Fruit fly (Drosophila melanogaster): ENCODE results near the gene MED19.

MED19 gene

DNA sequence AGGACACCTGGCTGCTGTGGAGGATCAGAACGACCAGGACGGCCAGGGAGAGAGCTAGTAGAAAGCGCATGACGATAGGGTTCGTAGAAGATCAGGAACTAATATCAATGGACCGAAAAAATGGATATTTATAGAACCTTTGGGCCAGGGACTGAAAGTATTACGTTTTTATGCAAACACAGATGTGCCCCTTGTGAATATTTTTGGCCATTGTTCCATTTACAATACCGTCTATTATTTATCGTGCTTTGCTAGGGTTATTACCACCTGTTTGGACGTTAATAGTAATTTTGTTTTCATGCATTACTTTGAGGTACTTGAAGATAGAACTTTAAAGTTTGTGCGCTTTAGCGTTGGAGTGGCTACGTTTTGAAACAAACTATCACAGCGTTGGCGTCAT lies 12.8 kb downstream of the MED19 start, which contains the start of gene CG32188:
Gene CG32188, minus strand, starts transcription at position 101 of the 400 bp plus-strand sequence.
- TF ChIP-seq CG9948 (tag; optimal IDR thresholded peaks at IDR 0.05) (no peak), fd96Ca (GFP tag; IDR thresholded peaks at IDR 0.05) (no peak), CG13204 (GFP tag; optimal IDR thresholded peaks at IDR 0.05) (no peak), D1 (tag; optimal IDR thresholded peaks at IDR 0.05) (no peak), Pif1A (GFP tag; optimal IDR thresholded peaks at IDR 0.05) (no peak), CG32121 (GFP tag; IDR thresholded peaks at IDR 0.05) (no peak), gl (tag; optimal IDR thresholded peaks at IDR 0.05) (no peak), CG4496 (GFP tag; IDR thresholded peaks at IDR 0.05) (no peak), CG12605 (GFP tag; IDR thresholded peaks at IDR 0.05) (no peak), CG34367 (tag; optimal IDR thresholded peaks at IDR 0.05) (no peak)

DNA sequence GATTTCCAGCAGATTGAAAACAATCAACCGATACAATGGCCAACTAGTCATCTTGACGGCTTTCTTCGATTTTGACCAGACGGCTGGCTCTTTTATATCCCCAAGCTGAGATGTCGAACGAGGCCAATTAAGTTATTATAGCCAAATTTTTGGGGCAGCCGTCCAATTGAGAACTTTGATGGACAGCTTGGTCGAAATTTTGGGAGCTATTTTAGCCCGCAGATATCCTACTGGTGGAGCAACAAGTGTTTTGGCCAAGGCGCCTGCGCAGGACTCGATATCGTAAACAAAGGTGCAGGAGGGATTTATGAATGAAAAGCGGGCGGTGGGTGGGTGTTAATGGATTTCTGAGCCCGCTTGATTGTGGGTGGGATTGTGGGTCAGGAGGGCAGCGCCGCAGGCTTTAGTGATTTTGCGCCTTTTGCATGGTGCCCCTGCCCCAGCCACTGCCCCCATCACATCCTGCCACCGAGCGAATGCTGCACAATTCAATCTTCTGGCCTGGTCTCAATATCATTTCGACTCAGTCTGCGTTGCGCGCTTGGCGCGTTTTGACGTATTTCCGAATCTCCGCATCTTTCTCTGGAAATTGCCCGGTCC lies 23.4 kb downstream of the MED19 start, which contains the start of the genes Ir75c and Grd:
Gene Ir75c, minus strand, starts transcription at position 51 of the 600 bp plus-strand sequence.
Gene Grd, plus strand, starts transcription at position 550 of the 600 bp plus-strand sequence.
- TF ChIP-seq CG12605 (GFP tag; IDR thresholded peaks at IDR 0.05) (peak; percentile 71; the same call in 1 of the 2 replicates), CG13204 (GFP tag; optimal IDR thresholded peaks at IDR 0.05) (no peak)

DNA sequence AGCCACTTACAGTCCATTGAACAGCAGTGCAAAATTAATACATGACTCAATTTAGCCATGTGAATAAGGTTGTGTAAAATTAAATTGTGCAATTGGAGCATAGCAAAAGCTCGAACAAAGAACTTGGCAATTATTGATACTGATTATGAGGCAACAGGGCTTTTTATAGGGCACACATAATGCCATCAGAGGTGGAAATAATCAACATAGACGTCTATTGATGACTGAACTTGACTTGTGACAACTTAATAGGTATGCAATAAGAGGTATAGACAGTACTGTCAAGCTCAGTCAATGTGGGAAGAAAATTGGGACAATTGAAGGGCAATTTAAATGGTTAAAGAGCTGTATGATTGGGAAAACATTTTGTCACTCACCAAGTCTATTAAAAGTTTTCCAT lies 26.2 kb downstream of the MED19 start, which contains the start of gene Ir75b:
Gene Ir75b, minus strand, starts transcription at position 101 of the 400 bp plus-strand sequence.
- no peak for TF ChIP-seq CG13204 (GFP tag; optimal IDR thresholded peaks at IDR 0.05)
- TF ChIP-seq rn (GFP tag; IDR thresholded peaks at IDR 0.05) = no peak
- no peak for TF ChIP-seq CG32121 (GFP tag; IDR thresholded peaks at IDR 0.05)
- TF ChIP-seq fd96Ca (GFP tag; IDR thresholded peaks at IDR 0.05) = no peak
- no peak for TF ChIP-seq CG10348 (GFP tag; IDR thresholded peaks at IDR 0.05)
- no peak for TF ChIP-seq CG4496 (GFP tag; IDR thresholded peaks at IDR 0.05)
- TF ChIP-seq CG9948 (tag; optimal IDR thresholded peaks at IDR 0.05) = no peak
- no peak for TF ChIP-seq Pif1B (GFP tag; optimal IDR thresholded peaks at IDR 0.05)
- no peak for TF ChIP-seq Snoo (tag; optimal IDR thresholded peaks at IDR 0.05)
- TF ChIP-seq Ets98B (GFP tag; IDR thresholded peaks at IDR 0.05) = no peak
- TF ChIP-seq EcR (GFP tag; optimal IDR thresholded peaks at IDR 0.05) = no peak
- TF ChIP-seq CG8301 (tag; optimal IDR thresholded peaks at IDR 0.05) = no peak

DNA sequence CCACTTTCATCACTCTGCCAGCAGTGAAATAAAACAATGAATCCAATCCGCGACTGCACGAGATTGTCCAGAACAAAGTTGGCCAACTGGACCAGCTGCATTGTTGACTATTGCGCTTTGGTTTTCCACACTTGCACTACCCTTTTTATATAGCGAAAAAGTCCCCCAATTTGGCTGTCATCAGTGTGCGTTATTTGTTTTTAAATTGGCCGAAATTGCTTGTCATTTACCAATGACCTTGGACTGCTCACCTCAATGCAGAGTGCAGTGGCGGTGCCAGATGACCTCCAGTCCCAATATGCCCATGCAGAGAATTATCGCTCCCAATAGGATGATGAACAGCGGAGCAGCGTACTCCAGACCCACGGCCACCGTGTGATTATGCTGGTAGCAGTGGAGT lies 28.5 kb downstream of the MED19 start, which contains the start of gene Ir75a:
Gene Ir75a, minus strand, starts transcription at position 101 of the 400 bp plus-strand sequence.
- TF ChIP-seq CG32121 (GFP tag; IDR thresholded peaks at IDR 0.05) = no peak
- TF ChIP-seq EcR (GFP tag; optimal IDR thresholded peaks at IDR 0.05) = no peak
- no peak for TF ChIP-seq CG14655 (GFP tag; optimal IDR thresholded peaks at IDR 0.05)
- no peak for TF ChIP-seq CG4496 (GFP tag; IDR thresholded peaks at IDR 0.05)
- TF ChIP-seq CG10348 (GFP tag; IDR thresholded peaks at IDR 0.05) = no peak
- TF ChIP-seq CG8301 (tag; optimal IDR thresholded peaks at IDR 0.05) = no peak
- no peak for TF ChIP-seq D1 (tag; optimal IDR thresholded peaks at IDR 0.05)

DNA sequence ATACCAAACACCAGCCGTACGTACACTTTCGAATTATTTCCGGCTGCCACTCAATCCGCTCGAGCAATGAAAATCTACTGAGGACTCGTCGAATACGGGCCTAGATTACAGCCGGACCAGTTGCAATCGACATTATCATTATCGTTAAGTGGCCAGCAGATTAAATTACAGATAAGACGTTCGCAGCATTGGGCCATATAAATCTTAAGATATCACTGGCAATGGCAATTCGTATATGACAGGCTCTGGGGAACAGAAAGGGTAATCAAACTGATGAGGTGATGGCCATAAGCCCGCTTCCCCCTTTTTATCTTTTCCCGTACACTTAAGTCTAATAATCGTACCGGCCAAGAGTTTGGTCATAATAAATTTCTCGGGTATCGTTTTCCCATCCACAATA lies 32.3 kb downstream of the MED19 start, which contains the start of gene Cln3:
Gene Cln3, minus strand, starts transcription at position 84 of the 400 bp plus-strand sequence.
- TF ChIP-seq CG34367 (tag; optimal IDR thresholded peaks at IDR 0.05) (no peak), Snoo (tag; optimal IDR thresholded peaks at IDR 0.05) (no peak), Pif1B (GFP tag; optimal IDR thresholded peaks at IDR 0.05) (no peak), CG32121 (GFP tag; IDR thresholded peaks at IDR 0.05) (no peak), CG15710 (tag; optimal IDR thresholded peaks at IDR 0.05) (no peak), CG12605 (GFP tag; IDR thresholded peaks at IDR 0.05) (no peak), CG8301 (tag; optimal IDR thresholded peaks at IDR 0.05) (no peak), CG4496 (GFP tag; IDR thresholded peaks at IDR 0.05) (no peak), fd96Ca (GFP tag; IDR thresholded peaks at IDR 0.05) (no peak), CG14655 (GFP tag; optimal IDR thresholded peaks at IDR 0.05) (no peak), CG13204 (GFP tag; optimal IDR thresholded peaks at IDR 0.05) (no peak), EcR (GFP tag; optimal IDR thresholded peaks at IDR 0.05) (no peak), gl (tag; optimal IDR thresholded peaks at IDR 0.05) (no peak), Pif1A (GFP tag; optimal IDR thresholded peaks at IDR 0.05) (no peak), D1 (tag; optimal IDR thresholded peaks at IDR 0.05) (no peak)

DNA sequence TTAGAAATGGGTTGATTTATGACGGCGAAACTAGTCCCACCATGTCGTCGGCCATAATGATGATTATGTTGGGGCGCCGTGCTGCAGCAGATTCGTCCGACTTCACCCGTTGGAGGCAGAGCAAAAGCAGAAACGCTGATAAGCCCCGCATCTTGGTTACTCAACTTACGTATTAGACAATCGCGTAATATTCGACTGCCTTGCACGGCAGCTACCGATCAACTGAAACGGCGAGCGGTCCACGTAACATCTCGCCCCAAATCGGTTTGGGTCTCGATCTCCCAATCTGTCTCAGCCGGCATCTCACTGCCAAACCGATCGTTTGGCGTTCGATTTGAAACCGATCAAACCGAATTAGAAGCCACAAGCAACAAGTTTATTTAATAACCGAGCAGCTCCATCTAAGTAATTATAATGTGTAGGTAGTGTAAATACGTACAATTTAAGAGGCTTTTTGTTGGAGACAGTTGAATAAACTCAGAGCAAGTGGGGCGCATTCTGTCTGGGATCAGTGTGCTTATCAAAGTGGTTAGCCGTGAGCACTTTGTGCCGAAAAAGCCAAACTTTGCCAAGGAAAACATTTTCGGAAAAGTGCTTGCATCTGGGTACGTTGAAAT lies 37.6 kb downstream of the MED19 start, which contains the start of gene CG32191:
Gene CG32191, minus strand, starts transcription at position 550 of the 617 bp plus-strand sequence.
- TF ChIP-seq gl (tag; optimal IDR thresholded peaks at IDR 0.05) = no peak
- TF ChIP-seq D1 (tag; optimal IDR thresholded peaks at IDR 0.05) = no peak
- TF ChIP-seq Pif1B (GFP tag; optimal IDR thresholded peaks at IDR 0.05) = no peak
- TF ChIP-seq CG8301 (tag; optimal IDR thresholded peaks at IDR 0.05) = no peak
- no peak for TF ChIP-seq CG8159 (tag; optimal IDR thresholded peaks at IDR 0.05)
- no peak for TF ChIP-seq fd96Ca (GFP tag; IDR thresholded peaks at IDR 0.05)
- TF ChIP-seq CG13204 (GFP tag; optimal IDR thresholded peaks at IDR 0.05) = no peak
- no peak for TF ChIP-seq CG12605 (GFP tag; IDR thresholded peaks at IDR 0.05)
- no peak for TF ChIP-seq CG32121 (GFP tag; IDR thresholded peaks at IDR 0.05)
- no peak for TF ChIP-seq Pif1A (GFP tag; optimal IDR thresholded peaks at IDR 0.05)

All from whole organism, pupa.